Worm (Caenorhabditis elegans) whole organism, young adult: ENCODE results near the gene C04A2.15.

Experiments used
- B0019.2 ChIP-seq: fragments of 200-800 bp; sonication (Bioruptor generic); conservative IDR thresholded peaks from 2 replicates; pipeline ENCODE4 v1.3.6; 2022; ENCODE audit warnings: missing genetic modification reagents, missing genetic modification characterization, missing compliant biosample characterization
- F33H1.4 ChIP-seq: fragments of 200-800 bp; sonication (Bioruptor generic); IDR thresholded peaks from 2 replicates; pipeline ENCODE4 v1.3.6; 2022; ENCODE audit warnings: missing genetic modification reagents, missing genetic modification characterization, missing compliant biosample characterization
- F37B4.10 ChIP-seq: fragments of 200-800 bp; sonication (Bioruptor generic); IDR thresholded peaks from 2 replicates; pipeline ENCODE4 v1.3.6; 2022; ENCODE audit warnings: missing genetic modification characterization, missing compliant biosample characterization
- F57C9.4 ChIP-seq: sonication (generic microtip); optimal IDR thresholded peaks from 2 replicates; lab custom pipeline; 2017; ENCODE audit warnings: mild to moderate bottlenecking, missing genetic modification characterization, missing compliant biosample characterization
- K12H6.12 ChIP-seq: fragments of 200-800 bp; sonication (Bioruptor generic); optimal IDR thresholded peaks from 2 replicates; lab custom pipeline; 2018; ENCODE audit warnings: mild to moderate bottlenecking, missing genetic modification characterization, missing compliant biosample characterization
- T26A5.8 ChIP-seq: sonication (generic microtip); optimal IDR thresholded peaks from 2 replicates; lab custom pipeline; 2016; ENCODE audit warnings: missing genetic modification characterization, missing compliant biosample characterization
- Y56A3A.18 ChIP-seq: fragments of 200-800 bp; sonication (Bioruptor generic); IDR thresholded peaks from 2 replicates; pipeline ENCODE4 v1.3.6; 2022; ENCODE audit warnings: missing genetic modification reagents, missing genetic modification characterization, missing compliant biosample characterization
- ama-1 ChIP-seq, 3 experiments: fragments of 150-350 bp in 1 of 3; sonication (generic microtip) in 2 of 3; optimal IDR thresholded peaks; 2 replicates each; lab custom pipeline; 2014 to 2018; ENCODE audit warnings: missing biosample characterization in 2 of 3, missing genetic modification characterization in 2 of 3, missing genetic modification reagents in 2 of 3
- aptf-2 ChIP-seq: fragments of 200-800 bp; sonication (Bioruptor generic); conservative IDR thresholded peaks from 2 replicates; pipeline ENCODE4 v1.3.6; 2022; ENCODE audit warnings: missing genetic modification reagents, missing genetic modification characterization, missing compliant biosample characterization
- athp-1 ChIP-seq: sonication (generic microtip); optimal IDR thresholded peaks from 2 replicates; lab custom pipeline; 2017; ENCODE audit warnings: mild to moderate bottlenecking, missing genetic modification characterization, missing compliant biosample characterization
- bed-1 ChIP-seq: fragments of 200-800 bp; sonication (Bioruptor generic); IDR thresholded peaks from 2 replicates; pipeline ENCODE4 v1.3.6; 2022; ENCODE audit warnings: missing genetic modification reagents, missing genetic modification characterization, missing compliant biosample characterization
- bed-2 ChIP-seq: fragments of 200-800 bp; sonication (Bioruptor generic); IDR thresholded peaks from 2 replicates; pipeline ENCODE4 v1.3.6; 2022; ENCODE audit warnings: missing genetic modification reagents, missing genetic modification characterization, missing compliant biosample characterization
- cebp-1 ChIP-seq, 2 experiments: fragments of 200-800 bp in 1 of 2; sonication (Bioruptor generic) in 1 of 2; sonication (generic microtip) in 1 of 2; IDR thresholded peaks in 1 of 2; optimal IDR thresholded peaks in 1 of 2; 2 replicates each; pipeline versions ENCODE4 v1.3.6 to Lab custom; 2017 to 2022; ENCODE audit warnings: missing compliant biosample characterization in 2 of 2, missing genetic modification characterization in 2 of 2, mild to moderate bottlenecking in 1 of 2, missing genetic modification reagents in 1 of 2, moderate library complexity in 1 of 2
- cebp-2 ChIP-seq: fragments of 200-800 bp; sonication (Bioruptor generic); IDR thresholded peaks from 2 replicates; pipeline ENCODE4 v1.3.6; 2022; ENCODE audit warnings: missing genetic modification characterization, missing compliant biosample characterization
- dpff-1 ChIP-seq: sonication (generic microtip); optimal IDR thresholded peaks from 2 replicates; lab custom pipeline; 2017; ENCODE audit warnings: mild to moderate bottlenecking, missing genetic modification characterization, missing compliant biosample characterization
- efl-1 ChIP-seq: fragments of 150-350 bp; optimal IDR thresholded peaks from 2 replicates; lab custom pipeline; 2014; ENCODE audit warnings: missing biosample characterization, missing genetic modification reagents, missing genetic modification characterization
- egl-18 ChIP-seq: fragments of 200-800 bp; sonication (Bioruptor generic); IDR thresholded peaks from 2 replicates; pipeline ENCODE4 v1.3.6; 2022; ENCODE audit warnings: missing genetic modification reagents, missing genetic modification characterization, missing compliant biosample characterization
- ets-4 ChIP-seq: fragments of 200-800 bp; sonication (Bioruptor generic); optimal IDR thresholded peaks from 2 replicates; lab custom pipeline; 2018; ENCODE audit warnings: mild to moderate bottlenecking, missing genetic modification characterization, missing compliant biosample characterization
- hmg-1.2 ChIP-seq: fragments of 200-800 bp; sonication (Bioruptor generic); IDR thresholded peaks from 2 replicates; pipeline ENCODE4 v1.3.6; 2022; ENCODE audit warnings: missing genetic modification reagents, missing genetic modification characterization, missing compliant biosample characterization
- hrde-1 ChIP-seq: sonication (generic microtip); optimal IDR thresholded peaks from 2 replicates; lab custom pipeline; 2016; ENCODE audit warnings: missing genetic modification characterization, mild to moderate bottlenecking, missing compliant biosample characterization, moderate library complexity, missing genotype, missing genetic modification reagents, borderline replicate concordance
- let-526 ChIP-seq: fragments of 200-800 bp; sonication (Bioruptor generic); IDR thresholded peaks from 2 replicates; pipeline ENCODE4 v1.3.6; 2022; ENCODE audit warnings: missing genetic modification reagents, missing genetic modification characterization, missing compliant biosample characterization
- let-607 ChIP-seq, 2 experiments: fragments of 200-800 bp in 1 of 2; sonication (Bioruptor generic) in 1 of 2; sonication (generic microtip) in 1 of 2; optimal IDR thresholded peaks; 2 replicates each; lab custom pipeline; 2016 to 2018; ENCODE audit warnings: mild to moderate bottlenecking in 2 of 2, missing compliant biosample characterization in 2 of 2, missing genetic modification characterization in 2 of 2, moderate library complexity in 2 of 2, missing genotype in 1 of 2
- lir-1 ChIP-seq: fragments of 200-800 bp; sonication (Bioruptor generic); conservative IDR thresholded peaks from 2 replicates; pipeline ENCODE4 v1.3.6; 2022; ENCODE audit warnings: missing genetic modification reagents, missing genetic modification characterization, missing compliant biosample characterization
- mes-4 ChIP-seq: sonication (generic microtip); optimal IDR thresholded peaks from 2 replicates; lab custom pipeline; 2016; ENCODE audit warnings: missing genotype, missing genetic modification characterization, missing compliant biosample characterization
- nfyb-1 ChIP-seq: fragments of 200-800 bp; sonication (Bioruptor generic); IDR thresholded peaks from 2 replicates; pipeline ENCODE4 v1.3.6; 2022; ENCODE audit warnings: missing genetic modification reagents, missing genetic modification characterization, missing compliant biosample characterization
- nhr-80 ChIP-seq: sonication (generic microtip); optimal IDR thresholded peaks from 2 replicates; lab custom pipeline; 2016; ENCODE audit warnings: missing genetic modification characterization, missing compliant biosample characterization
- rcor-1 ChIP-seq: fragments of 200-800 bp; sonication (Bioruptor generic); IDR thresholded peaks from 2 replicates; pipeline ENCODE4 v1.3.6; 2022; ENCODE audit warnings: missing genetic modification reagents, missing genetic modification characterization, missing compliant biosample characterization
- repo-1 ChIP-seq: sonication (generic microtip); optimal IDR thresholded peaks from 2 replicates; lab custom pipeline; 2017; ENCODE audit warnings: mild to moderate bottlenecking, missing genetic modification characterization, missing compliant biosample characterization
- snpc-1.1 ChIP-seq: sonication (generic microtip); optimal IDR thresholded peaks from 2 replicates; lab custom pipeline; 2017; ENCODE audit warnings: missing genetic modification characterization, mild to moderate bottlenecking, missing compliant biosample characterization, antibody characterized with exemption, moderate library complexity, missing genotype, missing genetic modification reagents; ENCODE audit not compliant: insufficient read depth
- snpc-3.4 ChIP-seq: sonication (generic microtip); optimal IDR thresholded peaks from 2 replicates; lab custom pipeline; 2017; ENCODE audit warnings: missing genetic modification characterization, mild to moderate bottlenecking, missing compliant biosample characterization, antibody characterized with exemption, moderate library complexity, missing genotype, missing genetic modification reagents
- snpc-4 ChIP-seq, 5 experiments: fragments of 150-350 bp in 1 of 5; sonication (generic microtip) in 4 of 5; optimal IDR thresholded peaks; 2 replicates each; lab custom pipeline; 2014 to 2018; ENCODE audit warnings: missing genetic modification characterization in 5 of 5, missing biosample characterization in 3 of 5, antibody characterized with exemption in 2 of 5, mild to moderate bottlenecking in 2 of 5, missing compliant biosample characterization in 2 of 5, missing genotype in 2 of 5, moderate library complexity in 2 of 5, missing genetic modification reagents in 1 of 5
- sptf-2 ChIP-seq: fragments of 200-800 bp; sonication (Bioruptor generic); optimal IDR thresholded peaks from 2 replicates; lab custom pipeline; 2018; ENCODE audit warnings: mild to moderate bottlenecking, missing genetic modification characterization, missing compliant biosample characterization
- tlf-1 ChIP-seq: fragments of 200-800 bp; sonication (Bioruptor generic); optimal IDR thresholded peaks from 2 replicates; lab custom pipeline; 2018; ENCODE audit warnings: mild to moderate bottlenecking, missing genetic modification characterization, missing compliant biosample characterization
- zim-3 ChIP-seq: sonication (generic microtip); optimal IDR thresholded peaks from 2 replicates; lab custom pipeline; 2017; ENCODE audit warnings: mild to moderate bottlenecking, missing genetic modification characterization, moderate library complexity, missing compliant biosample characterization
- ztf-18 ChIP-seq: sonication (generic microtip); optimal IDR thresholded peaks from 2 replicates; lab custom pipeline; 2016; ENCODE audit warnings: missing genotype, mild to moderate bottlenecking, missing genetic modification characterization, missing compliant biosample characterization
- ztf-26 ChIP-seq: sonication (generic microtip); optimal IDR thresholded peaks from 2 replicates; lab custom pipeline; 2017; ENCODE audit warnings: missing genetic modification characterization, missing compliant biosample characterization
- ztf-3 ChIP-seq: fragments of 200-800 bp; sonication (Bioruptor generic); optimal IDR thresholded peaks from 2 replicates; lab custom pipeline; 2018; ENCODE audit warnings: mild to moderate bottlenecking, missing genetic modification characterization, missing compliant biosample characterization

C04A2.15 gene

DNA sequence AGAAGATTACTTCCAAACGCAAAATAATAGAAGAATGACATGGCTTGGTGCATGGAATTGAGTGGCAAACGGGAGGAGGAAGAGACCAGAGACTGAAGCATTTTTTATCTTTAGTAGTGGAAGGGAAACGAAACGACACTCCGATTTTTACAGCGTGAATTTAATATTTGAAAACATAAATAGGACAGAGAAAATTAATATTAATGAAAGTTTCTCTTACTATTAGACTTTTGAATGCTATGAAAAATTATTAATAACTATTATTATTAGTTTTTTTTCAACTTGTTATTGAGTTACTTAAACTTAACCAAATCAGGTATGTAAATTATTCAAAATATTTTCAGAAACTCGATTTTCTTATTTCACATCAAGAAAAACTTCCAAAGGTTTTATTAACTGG, 28.0 kb downstream of the C04A2.15 start, which contains the start of gene C44B7.7:
Gene C44B7.7 (minus strand): TSS at position 101 of the 400 bp plus-strand sequence.
- TF ChIP-seq F57C9.4 (tag; lab: Kevin White, UChicago) (no peak), cebp-1 (GFP tag; IDR thresholded peaks at IDR 0.05; lab: Robert Waterston, UW) (no peak), cebp-1 (tag; optimal IDR thresholded peaks at IDR 0.05; lab: Kevin White, UChicago) (no peak), F33H1.4 (no peak), bed-1 (GFP tag; lab: Robert Waterston, UW) (no peak), lir-1 (GFP tag; lab: Robert Waterston, UW) (no peak), nhr-80 (peak; percentile 5)

- no peak for TF ChIP-seq sptf-2
- TF ChIP-seq hrde-1 (tag; lab: Kevin White, UChicago) = no peak
- no peak for TF ChIP-seq nfyb-1 (GFP tag; lab: Robert Waterston, UW)
- no peak for TF ChIP-seq dpff-1 (tag; lab: Kevin White, UChicago)
- TF ChIP-seq aptf-2 (GFP tag; lab: Robert Waterston, UW) = no peak
- TF ChIP-seq T26A5.8 = no peak
- TF ChIP-seq snpc-1.1 (tag; lab: Kevin White, UChicago) = no peak
- TF ChIP-seq rcor-1 (GFP tag; lab: Robert Waterston, UW) = no peak
- TF ChIP-seq cebp-2 = no peak
- TF ChIP-seq, all 124 proteins: peak for 0
Measured at ce11 chrII:6882335-6882734, 30.3 kb downstream of the C04A2.15 start.

ce11 chrII:6883716-6884115, 31.7 kb downstream of the C04A2.15 start, which contains the start of gene pmp-1:
Gene pmp-1 (minus strand): TSS chrII:6883754.
- TF ChIP-seq F37B4.10 (GFP tag; lab: Robert Waterston, UW) (no peak), ztf-26 (tag; lab: Kevin White, UChicago) (no peak), bed-2 (GFP tag; lab: Robert Waterston, UW) (no peak), ets-4 (GFP tag; lab: Kevin White, UChicago) (peak; percentile 51), nhr-80 (peak; percentile 78)

ce11 chrII:6884568-6884967, 32.5 kb downstream of the C04A2.15 start:
- no peak for TF ChIP-seq ztf-3 (GFP tag; lab: Kevin White, UChicago)
- TF ChIP-seq ztf-18 = no peak
- no peak for TF ChIP-seq efl-1 (GFP tag; lab: Kevin White, UChicago)
- no peak for TF ChIP-seq hmg-1.2 (GFP tag; lab: Robert Waterston, UW)
- peak; percentile 18 for TF ChIP-seq nhr-80

DNA sequence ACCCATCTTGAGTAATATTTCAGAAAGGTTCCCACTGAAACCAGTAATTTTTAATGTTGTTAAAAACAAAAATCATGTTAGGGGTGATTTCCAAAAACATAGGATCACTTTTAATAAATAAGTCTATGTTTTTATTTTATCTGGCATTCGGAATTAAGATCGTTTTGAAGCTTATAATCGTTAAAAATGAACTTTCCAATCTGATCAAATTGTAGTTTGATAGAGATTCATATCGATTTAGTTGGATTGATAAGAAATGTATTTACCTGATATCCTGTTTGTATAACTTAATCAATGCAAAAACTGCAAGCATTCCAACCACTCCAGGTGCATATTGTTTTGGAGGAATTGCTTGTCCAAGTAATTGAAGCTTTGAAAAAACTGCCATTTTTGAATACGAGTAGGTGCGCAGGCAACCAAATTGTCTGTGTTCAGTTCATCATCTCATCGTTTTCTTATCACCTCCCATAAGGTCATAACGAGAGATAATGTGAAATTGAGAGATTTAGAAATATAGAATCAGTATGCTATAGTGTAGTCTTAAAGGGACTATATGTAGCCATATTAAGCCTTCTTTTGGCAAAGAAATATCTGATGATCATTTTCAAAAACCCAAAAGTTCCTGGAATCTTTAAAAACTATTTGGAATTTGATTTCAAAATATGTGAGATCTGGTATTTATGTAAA, 35.4 kb downstream of the C04A2.15 start, which contains the start of gene pmp-2:
Gene pmp-2 (minus strand): TSS at position 487 of the 687 bp plus-strand sequence.
- TF ChIP-seq snpc-3.4 (tag; lab: Kevin White, UChicago) (no peak), cebp-2 (no peak), lir-1 (GFP tag; lab: Robert Waterston, UW) (no peak), hmg-1.2 (GFP tag; lab: Robert Waterston, UW) (peak; percentile 27; the same call in 1 of the 2 replicates)

DNA sequence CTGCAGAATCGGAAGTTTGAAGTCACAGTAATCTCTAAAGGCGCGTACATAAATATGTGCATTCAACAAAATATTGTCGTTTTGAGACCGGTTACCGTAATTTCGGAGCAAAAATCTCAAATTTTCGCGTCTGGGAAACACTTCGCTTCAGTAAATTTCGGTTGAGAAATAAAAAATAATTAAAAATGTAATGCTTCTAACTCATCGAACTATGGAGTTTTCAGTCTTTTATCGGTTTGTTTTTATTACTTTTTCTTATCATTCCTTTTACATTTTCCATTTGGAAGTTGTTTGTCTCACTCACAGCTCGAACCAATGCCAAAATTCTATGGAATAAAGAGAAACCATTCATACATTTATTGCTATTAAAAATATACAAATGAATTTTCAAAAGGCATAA, 36.2 kb downstream of the C04A2.15 start:
- 0 out of 2 replicates have a peak, but pooled peaks have one; percentile 21 for TF ChIP-seq B0019.2 (GFP tag; lab: Robert Waterston, UW)
- peak; percentile 73 for TF ChIP-seq tlf-1 (GFP tag; lab: Kevin White, UChicago)
- TF ChIP-seq ama-1 (optimal IDR thresholded peaks at IDR 0.05; lab: Kevin White, UChicago) = peak; percentile 57
- TF ChIP-seq ama-1 (GFP tag; optimal IDR thresholded peaks at IDR 0.05; lab: Kevin White, UChicago) = no peak
- no peak for TF ChIP-seq let-526 (GFP tag; lab: Robert Waterston, UW)
- peak; percentile 68; the same call in 1 of the 2 replicates for TF ChIP-seq Y56A3A.18 (GFP tag; lab: Robert Waterston, UW)
- peak; percentile 82 for TF ChIP-seq repo-1 (tag; lab: Kevin White, UChicago)
- no peak for TF ChIP-seq egl-18 (GFP tag; lab: Robert Waterston, UW)
- TF ChIP-seq zim-3 = no peak
- TF ChIP-seq let-607 (tag; optimal IDR thresholded peaks at IDR 0.05; lab: Kevin White, UChicago) = peak in 1 of 2 experiments; percentile 4
- TF ChIP-seq mes-4 (tag; lab: Kevin White, UChicago) = no peak
- no peak for TF ChIP-seq snpc-4 (GFP tag; optimal IDR thresholded peaks at IDR 0.05; lab: Kevin White, UChicago)
- peak in 1 of 4 experiments; percentile 7 for TF ChIP-seq snpc-4 (tag; optimal IDR thresholded peaks at IDR 0.05; lab: Kevin White, UChicago)
- TF ChIP-seq athp-1 (tag; lab: Kevin White, UChicago) = peak; percentile 56
- TF ChIP-seq K12H6.12 (tag; lab: Kevin White, UChicago) = peak; percentile 34
